Fruit fly (Drosophila melanogaster) whole organism, embryonic: ENCODE measurements around the gene jet.

Source experiments
- Abd-B ChIP-seq: fragments of 200-800 bp; sonication (Bioruptor generic); optimal IDR thresholded peaks from 2 replicates; lab custom pipeline; 2018; ENCODE audit warnings: missing biosample characterization, mild to moderate bottlenecking, missing genetic modification characterization, moderate library complexity
- Aef1 ChIP-seq: fragments of 200-800 bp; sonication (Bioruptor generic); IDR thresholded peaks from 3 replicates; pipeline ENCODE4 v1.3.6; 2022; ENCODE audit warnings: missing biosample characterization, missing genetic modification characterization
- CG1024 ChIP-seq: fragments of 200-800 bp; sonication (Bioruptor generic); IDR thresholded peaks from 2 replicates; pipeline ENCODE4 v1.3.6; 2022; ENCODE audit warnings: missing biosample characterization, missing genetic modification characterization
- CG10321 ChIP-seq: fragments of 200-800 bp; sonication (Bioruptor generic); IDR thresholded peaks from 2 replicates; pipeline ENCODE4 v1.3.6; 2022; ENCODE audit warnings: missing biosample characterization, missing genetic modification characterization
- CG11560 ChIP-seq: fragments of 200-800 bp; sonication (Bioruptor generic); IDR thresholded peaks from 3 replicates; pipeline ENCODE4 v1.3.6; 2022; ENCODE audit warnings: missing biosample characterization, missing genetic modification characterization
- CG12942 ChIP-seq: fragments of 200-800 bp; sonication (Bioruptor generic); optimal IDR thresholded peaks from 3 replicates; lab custom pipeline; 2016; ENCODE audit warnings: missing biosample characterization, missing genetic modification characterization
- CG14050 ChIP-seq: fragments of 200-800 bp; sonication (Bioruptor generic); IDR thresholded peaks from 3 replicates; pipeline ENCODE4 v1.3.6; 2022; ENCODE audit warnings: missing biosample characterization, missing genetic modification characterization
- CG1529 ChIP-seq: fragments of 200-800 bp; sonication (Bioruptor generic); optimal IDR thresholded peaks from 3 replicates; lab custom pipeline; 2018; ENCODE audit warnings: missing biosample characterization, missing genetic modification characterization
- CG15514 ChIP-seq: fragments of 200-800 bp; sonication (Bioruptor generic); optimal IDR thresholded peaks from 3 replicates; lab custom pipeline; 2017; ENCODE audit warnings: missing biosample characterization, missing genetic modification characterization, mild to moderate bottlenecking, moderate library complexity, missing genetic modification reagents
- CG1603 ChIP-seq: fragments of 200-800 bp; sonication (Bioruptor generic); optimal IDR thresholded peaks from 2 replicates; lab custom pipeline; 2019; ENCODE audit warnings: missing biosample characterization, mild to moderate bottlenecking, missing genetic modification characterization, moderate library complexity
- CG1647 ChIP-seq: fragments of 200-800 bp; sonication (Bioruptor generic); optimal IDR thresholded peaks from 3 replicates; lab custom pipeline; 2016; ENCODE audit warnings: missing biosample characterization, missing genetic modification characterization
- CG16815 ChIP-seq: fragments of 200-800 bp; sonication (Bioruptor generic); optimal IDR thresholded peaks from 3 replicates; lab custom pipeline; 2017; ENCODE audit warnings: missing biosample characterization, mild to moderate bottlenecking, missing genetic modification characterization
- CG17186 ChIP-seq: fragments of 200-800 bp; sonication (Bioruptor generic); optimal IDR thresholded peaks from 3 replicates; lab custom pipeline; 2017; ENCODE audit warnings: missing biosample characterization, missing genetic modification reagents, missing genetic modification characterization
- CG17385 ChIP-seq: fragments of 200-800 bp; sonication (Bioruptor generic); optimal IDR thresholded peaks from 3 replicates; lab custom pipeline; 2018; ENCODE audit warnings: missing biosample characterization, mild to moderate bottlenecking, missing genetic modification characterization
- CG18619 ChIP-seq: fragments of 200-800 bp; sonication (Bioruptor generic); optimal IDR thresholded peaks from 3 replicates; lab custom pipeline; 2017; ENCODE audit warnings: missing biosample characterization, mild to moderate bottlenecking, missing genetic modification characterization
- CG31388 ChIP-seq: fragments of 200-800 bp; sonication (Bioruptor generic); optimal IDR thresholded peaks from 2 replicates; lab custom pipeline; 2016; ENCODE audit warnings: missing biosample characterization, missing genetic modification characterization
- CG32532 ChIP-seq: fragments of 200-800 bp; sonication (Bioruptor generic); IDR thresholded peaks from 2 replicates; pipeline ENCODE4 v1.3.6; 2022; ENCODE audit warnings: missing biosample characterization, missing genetic modification characterization
- CG34422 ChIP-seq: fragments of 200-800 bp; sonication (Bioruptor generic); IDR thresholded peaks from 3 replicates; pipeline ENCODE4 v1.3.6; 2022; ENCODE audit warnings: missing biosample characterization, missing genetic modification characterization
- CG4282 ChIP-seq: fragments of 200-800 bp; sonication (Bioruptor generic); optimal IDR thresholded peaks from 2 replicates; lab custom pipeline; 2016; ENCODE audit warnings: missing biosample characterization, missing genetic modification characterization
- CG43689 ChIP-seq: fragments of 200-800 bp; sonication (Bioruptor generic); IDR thresholded peaks from 2 replicates; pipeline ENCODE4 v1.3.6; 2022; ENCODE audit warnings: missing biosample characterization, missing genetic modification characterization
- CG4820 ChIP-seq: fragments of 200-800 bp; sonication (Bioruptor generic); optimal IDR thresholded peaks from 3 replicates; lab custom pipeline; 2016; ENCODE audit warnings: missing biosample characterization, missing genetic modification characterization
- CG8290 ChIP-seq, 3 experiments: fragments of 200-800 bp; sonication (Bioruptor generic); optimal IDR thresholded peaks; 2 replicates each; lab custom pipeline; 2016 to 2019; ENCODE audit warnings: missing biosample characterization in 3 of 3, missing genetic modification characterization in 3 of 3, mild to moderate bottlenecking in 2 of 3, moderate library complexity in 1 of 3
- CG8478 ChIP-seq: fragments of >200 bp; optimal IDR thresholded peaks from 2 replicates; lab custom pipeline; 2018
- Camta ChIP-seq: fragments of 200-800 bp; sonication (Bioruptor generic); optimal IDR thresholded peaks from 2 replicates; lab custom pipeline; 2016; ENCODE audit warnings: missing biosample characterization, missing genetic modification characterization
- D19B ChIP-seq: fragments of 200-800 bp; sonication (Bioruptor generic); optimal IDR thresholded peaks from 2 replicates; lab custom pipeline; 2017; ENCODE audit warnings: missing biosample characterization, mild to moderate bottlenecking, missing genetic modification characterization
- Dfd ChIP-seq, 2 experiments: fragments of >200 bp; optimal IDR thresholded peaks; 2 replicates each; lab custom pipeline; 2017; ENCODE audit warnings: missing biosample characterization in 2 of 2, missing genetic modification characterization in 2 of 2
- Dip3 ChIP-seq: fragments of 200-800 bp; sonication (Bioruptor generic); optimal IDR thresholded peaks from 3 replicates; lab custom pipeline; 2016; ENCODE audit warnings: missing biosample characterization, missing genetic modification characterization
- Ets65A ChIP-seq: fragments of 200-800 bp; sonication (Bioruptor generic); peaks from one replicate; lab custom pipeline; 2016; ENCODE audit warnings: missing biosample characterization, missing genetic modification characterization
- GATAe ChIP-seq: fragments of 200-800 bp; sonication (Bioruptor generic); conservative IDR thresholded peaks from 2 replicates; pipeline ENCODE4 v1.3.6; 2022; ENCODE audit warnings: missing biosample characterization, missing genetic modification characterization
- H2.0 ChIP-seq: fragments of 200-800 bp; sonication (Bioruptor generic); IDR thresholded peaks from 2 replicates; pipeline ENCODE4 v1.3.6; 2022; ENCODE audit warnings: missing biosample characterization, missing genetic modification characterization
- Hr51 ChIP-seq, 2 experiments: fragments of 200-800 bp; sonication (Bioruptor generic); optimal IDR thresholded peaks; 2 replicates in 1 of 2; 3 replicates in 1 of 2; lab custom pipeline; 2016 to 2018; ENCODE audit warnings: missing biosample characterization in 2 of 2, missing genetic modification characterization in 2 of 2, mild to moderate bottlenecking in 1 of 2, moderate library complexity in 1 of 2
- Max ChIP-seq: fragments of 200-800 bp; sonication (Bioruptor generic); optimal IDR thresholded peaks from 2 replicates; lab custom pipeline; 2016; ENCODE audit warnings: missing biosample characterization, mild to moderate bottlenecking, missing genetic modification characterization
- Mes4 ChIP-seq: fragments of 200-800 bp; sonication (Bioruptor generic); optimal IDR thresholded peaks from 2 replicates; lab custom pipeline; 2016; ENCODE audit warnings: missing biosample characterization, missing genetic modification characterization
- NFAT ChIP-seq: fragments of 200-800 bp; sonication (Bioruptor generic); IDR thresholded peaks from 2 replicates; pipeline ENCODE4 v1.3.6; 2022; ENCODE audit warnings: missing biosample characterization, missing genetic modification characterization
- Pdp1 ChIP-seq, 2 experiments: fragments of 200-800 bp; sonication (Bioruptor generic); optimal IDR thresholded peaks; 3 replicates each; lab custom pipeline; 2016; ENCODE audit warnings: missing biosample characterization in 2 of 2, missing genetic modification characterization in 2 of 2, mild to moderate bottlenecking in 1 of 2, moderate library complexity in 1 of 2
- Ravus ChIP-seq: fragments of 200-800 bp; sonication (Bioruptor generic); IDR thresholded peaks from 2 replicates; pipeline ENCODE4 v1.3.6; 2022; ENCODE audit warnings: missing biosample characterization, missing genetic modification characterization
- TFAM ChIP-seq: fragments of 200-800 bp; sonication (Bioruptor generic); optimal IDR thresholded peaks from 2 replicates; lab custom pipeline; 2017; ENCODE audit warnings: missing biosample characterization, missing genetic modification characterization, inconsistent platforms
- bab2 ChIP-seq: fragments of 200-800 bp; sonication (Bioruptor generic); optimal IDR thresholded peaks from 2 replicates; lab custom pipeline; 2016; ENCODE audit warnings: missing biosample characterization, missing genetic modification characterization
- cad ChIP-seq: fragments of >200 bp; optimal IDR thresholded peaks from 2 replicates; lab custom pipeline; 2017; ENCODE audit warnings: missing biosample characterization, missing genetic modification characterization
- ci ChIP-seq: fragments of 200-800 bp; sonication (Bioruptor generic); IDR thresholded peaks from 3 replicates; pipeline ENCODE4 v1.3.6; 2022; ENCODE audit warnings: missing biosample characterization, missing genetic modification characterization
- dimm ChIP-seq: fragments of 200-800 bp; sonication (Bioruptor generic); IDR thresholded peaks from 2 replicates; pipeline ENCODE4 v1.3.6; 2022; ENCODE audit warnings: missing biosample characterization, missing genetic modification characterization
- dmrt99B ChIP-seq: fragments of 200-800 bp; sonication (Bioruptor generic); optimal IDR thresholded peaks from 2 replicates; lab custom pipeline; 2018; ENCODE audit warnings: missing biosample characterization, mild to moderate bottlenecking, missing genetic modification characterization, moderate library complexity
- esg ChIP-seq: fragments of 200-800 bp; sonication (Bioruptor generic); conservative IDR thresholded peaks from 2 replicates; pipeline ENCODE4 v1.3.6; 2022; ENCODE audit warnings: missing biosample characterization, missing genetic modification characterization
- gcm2 ChIP-seq: fragments of 200-800 bp; sonication (Bioruptor generic); optimal IDR thresholded peaks from 2 replicates; lab custom pipeline; 2016; ENCODE audit warnings: missing biosample characterization, missing genetic modification characterization
- grn ChIP-seq: fragments of 200-800 bp; sonication (Bioruptor generic); optimal IDR thresholded peaks from 3 replicates; lab custom pipeline; 2017; ENCODE audit warnings: missing biosample characterization, missing genetic modification characterization
- h ChIP-seq: fragments of >200 bp; optimal IDR thresholded peaks from 2 replicates; lab custom pipeline; 2017
- hbn ChIP-seq: fragments of 200-800 bp; sonication (Bioruptor generic); IDR thresholded peaks from 2 replicates; pipeline ENCODE4 v1.3.6; 2022; ENCODE audit warnings: missing biosample characterization, missing genetic modification characterization; ENCODE audit not compliant: partially characterized antibody
- jing ChIP-seq: fragments of 200-800 bp; sonication (Bioruptor generic); optimal IDR thresholded peaks from 2 replicates; lab custom pipeline; 2018; ENCODE audit warnings: missing biosample characterization, mild to moderate bottlenecking, missing genetic modification characterization
- kni ChIP-seq: fragments of 200-800 bp; sonication (Bioruptor generic); optimal IDR thresholded peaks from 3 replicates; lab custom pipeline; 2017; ENCODE audit warnings: mild to moderate bottlenecking, missing biosample characterization, missing genetic modification reagents, missing genetic modification characterization
- mld ChIP-seq: fragments of 200-800 bp; sonication (Bioruptor generic); IDR thresholded peaks from 3 replicates; pipeline ENCODE4 v1.3.6; 2022; ENCODE audit warnings: missing biosample characterization, missing genetic modification characterization; ENCODE audit not compliant: partially characterized antibody
- rib ChIP-seq: fragments of 200-800 bp; sonication (Bioruptor generic); IDR thresholded peaks from 2 replicates; pipeline ENCODE4 v1.3.6; 2022; ENCODE audit warnings: missing biosample characterization, missing genetic modification characterization
- vfl ChIP-seq: fragments of 200-800 bp; sonication (Bioruptor generic); optimal IDR thresholded peaks from 2 replicates; lab custom pipeline; 2016; ENCODE audit warnings: missing biosample characterization, missing genetic modification characterization
- zfh2 ChIP-seq: fragments of 200-800 bp; sonication (Bioruptor generic); optimal IDR thresholded peaks from 2 replicates; lab custom pipeline; 2016; ENCODE audit warnings: missing biosample characterization, missing genetic modification characterization

jet gene

dm6 chr2L:4907986-4908385 is 41.6 kb downstream of the jet start (continued):
- TF ChIP-seq Aef1 (GFP tag; lab: Robert Waterston, UW): peak; percentile 62; the same call in 2 of the 3 replicates
- no peak for TF ChIP-seq Dfd (GFP tag; optimal IDR thresholded peaks at IDR 0.05; lab: Kevin White, UChicago)
- TF ChIP-seq dimm (GFP tag; lab: Robert Waterston, UW): peak; percentile 63
- no peak for TF ChIP-seq CG16815 (GFP tag; lab: Kevin White, UChicago)
- TF ChIP-seq Camta (GFP tag; lab: Kevin White, UChicago): no peak
- TF ChIP-seq Hr51 (GFP tag; optimal IDR thresholded peaks at IDR 0.05; lab: Kevin White, UChicago): peak in 1 of 2 experiments; percentile 95
- peak; percentile 56 for TF ChIP-seq jing (GFP tag; lab: Kevin White, UChicago)
- TF ChIP-seq gcm2 (GFP tag; lab: Kevin White, UChicago): no peak
- TF ChIP-seq Ravus (GFP tag; lab: Robert Waterston, UW): no peak
- TF ChIP-seq CG8478: no peak
- TF ChIP-seq Mes4 (GFP tag; lab: Kevin White, UChicago): no peak
- TF ChIP-seq CG18619 (GFP tag; lab: Kevin White, UChicago): peak; percentile 55
- TF ChIP-seq ci (GFP tag; lab: Robert Waterston, UW): peak; percentile 86
- peak; percentile 31 for TF ChIP-seq Abd-B (GFP tag; lab: Kevin White, UChicago)
- TF ChIP-seq mld: no peak
- TF ChIP-seq CG1647 (GFP tag; lab: Kevin White, UChicago): no peak
- TF ChIP-seq zfh2 (GFP tag; lab: Kevin White, UChicago): no peak
- no peak for TF ChIP-seq grn (GFP tag; lab: Kevin White, UChicago)
- peak; percentile 68 for TF ChIP-seq CG1529 (GFP tag; lab: Kevin White, UChicago)
- TF ChIP-seq NFAT (GFP tag; lab: Robert Waterston, UW): no peak
- peak; percentile 75 for TF ChIP-seq esg
- no peak for TF ChIP-seq CG17186
- TF ChIP-seq Pdp1 (GFP tag; optimal IDR thresholded peaks at IDR 0.05; lab: Kevin White, UChicago): peak; percentile 30 to 70
- no peak for TF ChIP-seq hbn (GFP tag; lab: Robert Waterston, UW)
- TF ChIP-seq Ets65A (GFP tag; lab: Kevin White, UChicago): peak; percentile 65
- TF ChIP-seq CG1603 (tag; lab: Kevin White, UChicago): peak; percentile 21
- TF ChIP-seq CG17385 (GFP tag; lab: Kevin White, UChicago): peak; percentile 79
- peak; percentile 41 for TF ChIP-seq CG4820 (GFP tag; lab: Kevin White, UChicago)
- peak; percentile 54 for TF ChIP-seq CG12942
- TF ChIP-seq CG8290 (GFP tag; optimal IDR thresholded peaks at IDR 0.05; lab: Kevin White, UChicago): peak; percentile 11
- TF ChIP-seq CG8290 (tag; optimal IDR thresholded peaks at IDR 0.05; lab: Kevin White, UChicago): no peak
- TF ChIP-seq CG10321 (GFP tag; lab: Robert Waterston, UW): peak; percentile 47; the same call in 1 of the 2 replicates
- no peak for TF ChIP-seq CG11560 (tag; lab: Robert Waterston, UW)
- TF ChIP-seq vfl: no peak
- no peak for TF ChIP-seq CG32532 (GFP tag; lab: Robert Waterston, UW)
- TF ChIP-seq CG15514 (GFP tag; lab: Kevin White, UChicago): peak; percentile 9
- no peak for TF ChIP-seq h (lab: Kevin White, UChicago)
- peak; percentile 75 for TF ChIP-seq CG1024 (GFP tag; lab: Robert Waterston, UW)
- peak; percentile 63; the same call in 1 of the 2 replicates for TF ChIP-seq CG43689 (GFP tag; lab: Robert Waterston, UW)
- no peak for TF ChIP-seq kni (GFP tag; lab: Kevin White, UChicago)
- no peak for TF ChIP-seq cad
- TF ChIP-seq Dip3 (GFP tag; lab: Kevin White, UChicago): no peak
- TF ChIP-seq CG31388 (GFP tag; lab: Kevin White, UChicago): no peak
- no peak for TF ChIP-seq GATAe (GFP tag; lab: Robert Waterston, UW)
- peak; percentile 54 for TF ChIP-seq Max (GFP tag; lab: Kevin White, UChicago)
- TF ChIP-seq rib (GFP tag; lab: Robert Waterston, UW): no peak
- TF ChIP-seq CG34422 (GFP tag; lab: Robert Waterston, UW): no peak
- peak; percentile 14 for TF ChIP-seq bab2 (GFP tag; lab: Kevin White, UChicago)
- no peak for TF ChIP-seq D19B
- TF ChIP-seq CG14050 (GFP tag; lab: Robert Waterston, UW): peak; percentile 76
- TF ChIP-seq dmrt99B (tag; lab: Kevin White, UChicago): peak; percentile 93
- no peak for TF ChIP-seq CG4282 (GFP tag; lab: Kevin White, UChicago)
- no peak for TF ChIP-seq TFAM
- TF ChIP-seq H2.0 (GFP tag; lab: Robert Waterston, UW): peak; percentile 71
